Worm (Caenorhabditis elegans) whole organism, young adult: ENCODE results near the gene D1054.19.

Experiments used
- D2030.7 ChIP-seq: fragments of 200-800 bp; sonication (Bioruptor generic); IDR thresholded peaks from 2 replicates; pipeline ENCODE4 v1.3.6; 2022; ENCODE audit warnings: missing genetic modification reagents, missing genetic modification characterization, missing compliant biosample characterization
- F22D6.2 ChIP-seq: sonication (generic microtip); optimal IDR thresholded peaks from 2 replicates; lab custom pipeline; 2016; ENCODE audit warnings: mild to moderate bottlenecking, missing genetic modification characterization, missing compliant biosample characterization
- F37B4.10 ChIP-seq: fragments of 200-800 bp; sonication (Bioruptor generic); IDR thresholded peaks from 2 replicates; pipeline ENCODE4 v1.3.6; 2022; ENCODE audit warnings: missing genetic modification characterization, missing compliant biosample characterization
- F39B2.1 ChIP-seq: fragments of 200-800 bp; sonication (Bioruptor generic); IDR thresholded peaks from 2 replicates; pipeline ENCODE4 v1.3.6; 2022; ENCODE audit warnings: missing genetic modification reagents, missing genetic modification characterization, missing compliant biosample characterization
- F49E8.2 ChIP-seq: sonication (generic microtip); optimal IDR thresholded peaks from 3 replicates; lab custom pipeline; 2017; ENCODE audit warnings: missing genetic modification characterization, mild to moderate bottlenecking, missing compliant biosample characterization, antibody characterized with exemption, moderate library complexity; ENCODE audit not compliant: insufficient read depth
- F57A8.1 ChIP-seq: fragments of 200-800 bp; sonication (Bioruptor generic); optimal IDR thresholded peaks from 2 replicates; lab custom pipeline; 2018; ENCODE audit warnings: mild to moderate bottlenecking, missing genetic modification characterization, moderate library complexity, missing compliant biosample characterization
- F57C9.4 ChIP-seq: sonication (generic microtip); optimal IDR thresholded peaks from 2 replicates; lab custom pipeline; 2017; ENCODE audit warnings: mild to moderate bottlenecking, missing genetic modification characterization, missing compliant biosample characterization
- K11D2.4 ChIP-seq: fragments of 200-800 bp; sonication (Bioruptor generic); IDR thresholded peaks from 2 replicates; pipeline ENCODE4 v1.3.6; 2022; ENCODE audit warnings: missing genetic modification reagents, missing genetic modification characterization, missing compliant biosample characterization
- K12H6.12 ChIP-seq: fragments of 200-800 bp; sonication (Bioruptor generic); optimal IDR thresholded peaks from 2 replicates; lab custom pipeline; 2018; ENCODE audit warnings: mild to moderate bottlenecking, missing genetic modification characterization, missing compliant biosample characterization
- T07F8.4 ChIP-seq: sonication (generic microtip); optimal IDR thresholded peaks from 2 replicates; lab custom pipeline; 2016; ENCODE audit warnings: mild to moderate bottlenecking, missing genetic modification characterization, moderate library complexity, missing compliant biosample characterization
- Y53F4B.3 ChIP-seq: fragments of 200-800 bp; sonication (Bioruptor generic); IDR thresholded peaks from 2 replicates; pipeline ENCODE4 v1.3.6; 2022; ENCODE audit warnings: missing genetic modification reagents, missing genetic modification characterization, missing compliant biosample characterization
- Y95B8A.8 ChIP-seq: fragments of 200-800 bp; sonication (Bioruptor generic); IDR thresholded peaks from 2 replicates; pipeline ENCODE4 v1.3.6; 2022; ENCODE audit warnings: missing genetic modification reagents, missing genetic modification characterization, missing compliant biosample characterization
- aptf-2 ChIP-seq: fragments of 200-800 bp; sonication (Bioruptor generic); conservative IDR thresholded peaks from 2 replicates; pipeline ENCODE4 v1.3.6; 2022; ENCODE audit warnings: missing genetic modification reagents, missing genetic modification characterization, missing compliant biosample characterization
- athp-1 ChIP-seq: sonication (generic microtip); optimal IDR thresholded peaks from 2 replicates; lab custom pipeline; 2017; ENCODE audit warnings: mild to moderate bottlenecking, missing genetic modification characterization, missing compliant biosample characterization
- bed-1 ChIP-seq: fragments of 200-800 bp; sonication (Bioruptor generic); IDR thresholded peaks from 2 replicates; pipeline ENCODE4 v1.3.6; 2022; ENCODE audit warnings: missing genetic modification reagents, missing genetic modification characterization, missing compliant biosample characterization
- cebp-1 ChIP-seq, 2 experiments: fragments of 200-800 bp in 1 of 2; sonication (Bioruptor generic) in 1 of 2; sonication (generic microtip) in 1 of 2; IDR thresholded peaks in 1 of 2; optimal IDR thresholded peaks in 1 of 2; 2 replicates each; pipeline versions ENCODE4 v1.3.6 to Lab custom; 2017 to 2022; ENCODE audit warnings: missing compliant biosample characterization in 2 of 2, missing genetic modification characterization in 2 of 2, mild to moderate bottlenecking in 1 of 2, missing genetic modification reagents in 1 of 2, moderate library complexity in 1 of 2
- ceh-58 ChIP-seq: fragments of 200-800 bp; sonication (Bioruptor generic); IDR thresholded peaks from 2 replicates; pipeline ENCODE4 v1.3.6; 2022; ENCODE audit warnings: missing genetic modification characterization, missing compliant biosample characterization
- ceh-79 ChIP-seq: sonication (generic microtip); optimal IDR thresholded peaks from 2 replicates; lab custom pipeline; 2017; ENCODE audit warnings: mild to moderate bottlenecking, missing genetic modification characterization, missing compliant biosample characterization
- ceh-91 ChIP-seq: fragments of 200-800 bp; sonication (Bioruptor generic); IDR thresholded peaks from 2 replicates; pipeline ENCODE4 v1.3.6; 2022; ENCODE audit warnings: missing genetic modification reagents, missing genetic modification characterization, missing compliant biosample characterization
- fkh-3 ChIP-seq: sonication (generic microtip); optimal IDR thresholded peaks from 2 replicates; lab custom pipeline; 2016; ENCODE audit warnings: mild to moderate bottlenecking, missing genetic modification characterization, missing compliant biosample characterization
- hlh-12 ChIP-seq: sonication (generic microtip); optimal IDR thresholded peaks from 2 replicates; lab custom pipeline; 2016; ENCODE audit warnings: missing genetic modification characterization, missing compliant biosample characterization
- hmg-20 ChIP-seq: fragments of 200-800 bp; sonication (Bioruptor generic); IDR thresholded peaks from 2 replicates; pipeline ENCODE4 v1.3.6; 2022; ENCODE audit warnings: missing genetic modification reagents, missing genetic modification characterization, missing compliant biosample characterization
- lin-40 ChIP-seq: sonication (generic microtip); optimal IDR thresholded peaks from 2 replicates; lab custom pipeline; 2016; ENCODE audit warnings: missing genetic modification characterization, mild to moderate bottlenecking, missing compliant biosample characterization, missing genotype, missing genetic modification reagents
- lin-54 ChIP-seq: fragments of 200-800 bp; sonication (Bioruptor generic); optimal IDR thresholded peaks from 2 replicates; lab custom pipeline; 2018; ENCODE audit warnings: mild to moderate bottlenecking, missing genetic modification characterization, missing compliant biosample characterization
- lsy-27 ChIP-seq: sonication (generic microtip); optimal IDR thresholded peaks from 2 replicates; lab custom pipeline; 2017; ENCODE audit warnings: missing genetic modification characterization, mild to moderate bottlenecking, missing compliant biosample characterization, antibody characterized with exemption, missing genotype, borderline replicate concordance; ENCODE audit not compliant: insufficient read depth
- madf-10 ChIP-seq: sonication (generic microtip); optimal IDR thresholded peaks from 2 replicates; lab custom pipeline; 2016; ENCODE audit warnings: mild to moderate bottlenecking, missing genetic modification characterization, missing compliant biosample characterization
- madf-6 ChIP-seq: fragments of 200-800 bp; sonication (Bioruptor generic); IDR thresholded peaks from 2 replicates; pipeline ENCODE4 v1.3.6; 2022; ENCODE audit warnings: missing genetic modification reagents, missing genetic modification characterization, missing compliant biosample characterization
- mel-28 ChIP-seq: sonication (generic microtip); optimal IDR thresholded peaks from 2 replicates; lab custom pipeline; 2016; ENCODE audit warnings: borderline replicate concordance, mild to moderate bottlenecking, missing genetic modification characterization, missing compliant biosample characterization
- mes-4 ChIP-seq: sonication (generic microtip); optimal IDR thresholded peaks from 2 replicates; lab custom pipeline; 2016; ENCODE audit warnings: missing genotype, missing genetic modification characterization, missing compliant biosample characterization
- mxl-1 ChIP-seq: sonication (generic microtip); optimal IDR thresholded peaks from 2 replicates; lab custom pipeline; 2016; ENCODE audit warnings: missing genetic modification characterization, missing compliant biosample characterization
- nfya-1 ChIP-seq: sonication (generic microtip); optimal IDR thresholded peaks from 2 replicates; lab custom pipeline; 2017; ENCODE audit warnings: antibody characterized with exemption, missing compliant biosample characterization, missing genetic modification characterization, borderline replicate concordance; ENCODE audit not compliant: insufficient read depth
- nfya-2 ChIP-seq: fragments of 200-800 bp; sonication (Bioruptor generic); IDR thresholded peaks from 2 replicates; pipeline ENCODE4 v1.3.6; 2022; ENCODE audit warnings: missing genetic modification reagents, missing genetic modification characterization, missing compliant biosample characterization
- nhr-27 ChIP-seq: fragments of 200-800 bp; sonication (Bioruptor generic); optimal IDR thresholded peaks from 2 replicates; lab custom pipeline; 2018; ENCODE audit warnings: mild to moderate bottlenecking, missing genetic modification characterization, moderate library complexity, missing compliant biosample characterization
- rpc-1 ChIP-seq, 2 experiments: fragments of 150-350 bp in 1 of 2; sonication (generic microtip) in 1 of 2; optimal IDR thresholded peaks; 2 replicates each; lab custom pipeline; 2014 to 2018; ENCODE audit warnings: missing biosample characterization in 1 of 2, missing genetic modification characterization in 1 of 2, missing genetic modification reagents in 1 of 2, missing genotype in 1 of 2
- snpc-3.4 ChIP-seq: sonication (generic microtip); optimal IDR thresholded peaks from 2 replicates; lab custom pipeline; 2017; ENCODE audit warnings: missing genetic modification characterization, mild to moderate bottlenecking, missing compliant biosample characterization, antibody characterized with exemption, moderate library complexity, missing genotype, missing genetic modification reagents
- tbx-9 ChIP-seq: sonication (generic microtip); optimal IDR thresholded peaks from 2 replicates; lab custom pipeline; 2016; ENCODE audit warnings: borderline replicate concordance, missing genetic modification characterization, inconsistent platforms, missing compliant biosample characterization
- unc-130 ChIP-seq: sonication (generic microtip); optimal IDR thresholded peaks from 2 replicates; lab custom pipeline; 2016; ENCODE audit warnings: missing genetic modification reagents, missing genetic modification characterization, missing compliant biosample characterization
- unc-62 ChIP-seq: fragments of 150-350 bp; optimal IDR thresholded peaks from 2 replicates; lab custom pipeline; 2014; ENCODE audit warnings: missing biosample characterization, missing genetic modification reagents, missing genetic modification characterization
- ztf-18 ChIP-seq: sonication (generic microtip); optimal IDR thresholded peaks from 2 replicates; lab custom pipeline; 2016; ENCODE audit warnings: missing genotype, mild to moderate bottlenecking, missing genetic modification characterization, missing compliant biosample characterization
- ztf-25 ChIP-seq: fragments of 200-800 bp; sonication (Bioruptor generic); IDR thresholded peaks from 2 replicates; pipeline ENCODE4 v1.3.6; 2022; ENCODE audit warnings: missing genetic modification reagents, missing genetic modification characterization, missing compliant biosample characterization
- ztf-28 ChIP-seq: fragments of 200-800 bp; sonication (Bioruptor generic); IDR thresholded peaks from 2 replicates; pipeline ENCODE4 v1.3.6; 2022; ENCODE audit warnings: missing genetic modification reagents, missing genetic modification characterization, missing compliant biosample characterization

D1054.19 gene

ce11 chrV:10804374-10804773, 8.8 kb downstream of the D1054.19 start, which contains the start of gene secs-1:
Gene secs-1 (minus strand): TSS chrV:10804474.
- TF ChIP-seq K12H6.12 (tag; lab: Kevin White, UChicago) = no peak
- no peak for TF ChIP-seq rpc-1 (optimal IDR thresholded peaks at IDR 0.05; lab: Kevin White, UChicago)
- no peak for TF ChIP-seq rpc-1 (tag; optimal IDR thresholded peaks at IDR 0.05; lab: Kevin White, UChicago)
- no peak for TF ChIP-seq F37B4.10 (GFP tag; lab: Robert Waterston, UW)
- no peak for TF ChIP-seq aptf-2 (GFP tag; lab: Robert Waterston, UW)
- no peak for TF ChIP-seq ztf-18 (tag; lab: Kevin White, UChicago)
- TF ChIP-seq nfya-2 (GFP tag; lab: Robert Waterston, UW) = no peak
- TF ChIP-seq hlh-12 (tag; lab: Kevin White, UChicago) = no peak
- TF ChIP-seq F49E8.2 (tag; lab: Kevin White, UChicago) = no peak
- no peak for TF ChIP-seq nfya-1 (tag; lab: Kevin White, UChicago)

ce11 chrV:10805934-10806333, 10.3 kb downstream of the D1054.19 start, which contains the start of gene prp-38:
Gene prp-38 (minus strand): TSS chrV:10806034.
- TF ChIP-seq madf-6 (GFP tag; lab: Robert Waterston, UW) (0 out of 2 replicates have a peak, but pooled peaks have one; percentile 32), K11D2.4 (GFP tag; lab: Robert Waterston, UW) (no peak)

DNA sequence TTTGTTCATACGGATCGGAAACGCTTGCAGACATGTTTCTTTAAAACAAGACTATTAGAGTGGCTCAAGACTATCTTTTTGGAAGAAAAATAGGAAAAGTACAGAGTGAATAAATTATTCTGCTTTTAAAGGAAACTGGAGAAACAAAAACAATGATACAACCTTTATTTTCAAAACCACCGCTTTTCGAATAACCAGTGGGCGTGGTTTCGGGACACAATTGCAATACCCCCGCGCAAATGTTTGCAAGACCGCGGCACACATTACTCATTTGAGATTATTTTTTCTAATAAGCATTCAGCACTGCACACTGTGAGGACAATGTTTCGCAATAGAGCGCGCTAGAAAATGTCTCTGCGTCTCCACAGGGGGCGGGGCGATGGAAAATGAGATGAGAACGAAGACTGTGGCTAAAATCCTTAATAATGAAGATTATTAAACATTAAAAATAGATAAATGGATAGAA, 12.3 kb downstream of the D1054.19 start, which contains the start of gene plrg-1:
TSS of gene plrg-1 (minus strand) at position 51 of the 466 bp plus-strand sequence.
- peak; percentile 62 for TF ChIP-seq T07F8.4 (tag; lab: Kevin White, UChicago)
- TF ChIP-seq tbx-9 (tag; lab: Kevin White, UChicago) = no peak
- peak; percentile 79 for TF ChIP-seq hmg-20
- TF ChIP-seq ztf-28 (GFP tag; lab: Robert Waterston, UW) = peak; percentile 82
- 0 out of 2 replicates have a peak, but pooled peaks have one; percentile 73 for TF ChIP-seq ztf-25 (GFP tag; lab: Robert Waterston, UW)
- TF ChIP-seq lin-40 (tag; lab: Kevin White, UChicago) = peak; percentile 84
- TF ChIP-seq aptf-2 (GFP tag; lab: Robert Waterston, UW) = no peak; the same call in 1 of the 2 replicates
- TF ChIP-seq lin-54 (GFP tag; lab: Kevin White, UChicago) = peak; percentile 87
- TF ChIP-seq cebp-1 (GFP tag; IDR thresholded peaks at IDR 0.05; lab: Robert Waterston, UW) = peak; percentile 99
- TF ChIP-seq cebp-1 (tag; optimal IDR thresholded peaks at IDR 0.05; lab: Kevin White, UChicago) = peak; percentile 99
- peak; percentile 84 for TF ChIP-seq athp-1 (tag; lab: Kevin White, UChicago)
- TF ChIP-seq Y95B8A.8 (GFP tag; lab: Robert Waterston, UW) = peak; percentile 79; the same call in 1 of the 2 replicates
- TF ChIP-seq madf-10 (tag; lab: Kevin White, UChicago) = peak; percentile 52
- no peak for TF ChIP-seq ceh-58 (GFP tag; lab: Robert Waterston, UW)
- 0 out of 2 replicates have a peak, but pooled peaks have one; percentile 48 for TF ChIP-seq Y53F4B.3 (GFP tag; lab: Robert Waterston, UW)
- peak; percentile 39 for TF ChIP-seq F22D6.2 (tag; lab: Kevin White, UChicago)
- TF ChIP-seq unc-130 (GFP tag; lab: Kevin White, UChicago) = peak; percentile 58
- TF ChIP-seq bed-1 (GFP tag; lab: Robert Waterston, UW) = no peak
- TF ChIP-seq unc-62 (GFP tag; lab: Kevin White, UChicago) = no peak
- no peak for TF ChIP-seq F39B2.1 (GFP tag; lab: Robert Waterston, UW)
- TF ChIP-seq lsy-27 (tag; lab: Kevin White, UChicago) = peak; percentile 57
- TF ChIP-seq hlh-12 (tag; lab: Kevin White, UChicago) = no peak
- TF ChIP-seq ceh-91 (GFP tag; lab: Robert Waterston, UW) = peak; percentile 83
- TF ChIP-seq F57C9.4 = no peak
- no peak for TF ChIP-seq mxl-1 (tag; lab: Kevin White, UChicago)
- peak; percentile 32 for TF ChIP-seq mel-28 (tag; lab: Kevin White, UChicago)
- no peak for TF ChIP-seq nhr-27
- peak; percentile 94 for TF ChIP-seq D2030.7 (GFP tag; lab: Robert Waterston, UW)
- peak; percentile 47 for TF ChIP-seq rpc-1 (optimal IDR thresholded peaks at IDR 0.05; lab: Kevin White, UChicago)
- no peak for TF ChIP-seq rpc-1 (tag; optimal IDR thresholded peaks at IDR 0.05; lab: Kevin White, UChicago)
- TF ChIP-seq mes-4 (tag; lab: Kevin White, UChicago) = no peak
- peak; percentile 73 for TF ChIP-seq snpc-3.4 (tag; lab: Kevin White, UChicago)
- TF ChIP-seq fkh-3 (tag; lab: Kevin White, UChicago) = no peak
- no peak for TF ChIP-seq F57A8.1 (GFP tag; lab: Kevin White, UChicago)
- no peak for TF ChIP-seq ceh-79 (tag; lab: Kevin White, UChicago)
